Worm (Caenorhabditis elegans) whole organism, young adult: Measurements from ENCODE around the gene let-756.

Experiments used
- F37B4.10 ChIP-seq: fragments of 200-800 bp; sonication (Bioruptor generic); IDR thresholded peaks from 2 replicates; pipeline ENCODE4 v1.3.6; 2022; ENCODE audit warnings: missing genetic modification characterization, missing compliant biosample characterization
- dox-1 ChIP-seq: fragments of 200-800 bp; sonication (Bioruptor generic); IDR thresholded peaks from 2 replicates; pipeline ENCODE4 v1.3.6; 2022; ENCODE audit warnings: missing genetic modification reagents, missing genetic modification characterization, missing compliant biosample characterization
- madf-6 ChIP-seq: fragments of 200-800 bp; sonication (Bioruptor generic); IDR thresholded peaks from 2 replicates; pipeline ENCODE4 v1.3.6; 2022; ENCODE audit warnings: missing genetic modification reagents, missing genetic modification characterization, missing compliant biosample characterization
- mes-4 ChIP-seq: sonication (generic microtip); optimal IDR thresholded peaks from 2 replicates; lab custom pipeline; 2016; ENCODE audit warnings: missing genotype, missing genetic modification characterization, missing compliant biosample characterization
- rcor-1 ChIP-seq: fragments of 200-800 bp; sonication (Bioruptor generic); IDR thresholded peaks from 2 replicates; pipeline ENCODE4 v1.3.6; 2022; ENCODE audit warnings: missing genetic modification reagents, missing genetic modification characterization, missing compliant biosample characterization
- snpc-1.1 ChIP-seq: sonication (generic microtip); optimal IDR thresholded peaks from 2 replicates; lab custom pipeline; 2017; ENCODE audit warnings: missing genetic modification characterization, mild to moderate bottlenecking, missing compliant biosample characterization, antibody characterized with exemption, moderate library complexity, missing genotype, missing genetic modification reagents; ENCODE audit not compliant: insufficient read depth

DNA sequence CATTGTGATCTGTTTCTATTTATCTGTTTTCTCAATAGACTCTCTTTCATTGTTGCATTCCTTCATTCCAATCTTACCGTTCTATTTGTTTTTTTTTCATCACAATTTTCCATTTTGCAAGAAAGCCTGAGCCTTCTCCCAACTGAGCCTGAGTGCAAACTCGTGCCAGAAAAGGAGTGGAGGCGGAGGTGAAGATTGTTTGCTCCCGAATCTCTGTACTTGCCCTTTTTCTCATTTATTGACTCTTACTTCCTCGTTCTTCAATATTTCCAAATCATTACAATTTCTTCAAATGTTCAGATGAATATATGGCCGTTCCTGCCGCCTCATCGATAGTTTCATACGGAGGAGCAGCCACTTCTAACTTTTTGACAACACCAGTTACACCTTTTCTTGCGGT lies at the start of gene let-756:
- no peak for TF ChIP-seq snpc-1.1 (tag; lab: Kevin White, UChicago)
- no peak for TF ChIP-seq rcor-1 (GFP tag; lab: Robert Waterston, UW)
- no peak for TF ChIP-seq madf-6
- TF ChIP-seq mes-4: no peak
- no peak for TF ChIP-seq F37B4.10 (GFP tag; lab: Robert Waterston, UW)
- TF ChIP-seq dox-1 (GFP tag; lab: Robert Waterston, UW): no peak
